Fruit fly (Drosophila melanogaster): ENCODE measurements around the gene CG14879.

DNA sequence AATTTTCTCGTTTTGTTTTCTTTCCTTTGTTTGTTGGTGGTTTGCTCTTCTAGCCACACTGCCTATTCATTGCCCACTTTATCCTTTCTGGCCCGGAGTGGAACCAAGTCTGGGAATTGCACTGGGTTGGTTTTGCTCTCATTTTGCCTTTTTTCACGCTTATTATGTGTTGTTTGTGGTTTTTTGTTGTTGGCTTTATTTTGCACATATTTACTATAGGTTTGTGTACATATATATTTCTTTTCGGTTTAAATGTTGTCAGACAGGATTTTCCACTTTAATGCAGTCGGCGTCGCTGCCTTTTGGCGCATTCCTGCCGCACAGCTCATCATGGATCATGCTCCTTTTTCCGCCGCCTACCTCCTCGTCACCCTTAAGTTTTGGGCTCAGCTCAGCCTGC is 14.7 kb downstream of the CG14879 start:
- TF ChIP-seq CG34367 (tag; optimal IDR thresholded peaks at IDR 0.05) (peak; percentile 15), CG4496 (GFP tag; IDR thresholded peaks at IDR 0.05) (no peak), rn (GFP tag; IDR thresholded peaks at IDR 0.05) (no peak), EcR (GFP tag; optimal IDR thresholded peaks at IDR 0.05) (peak; percentile 63), gl (tag; optimal IDR thresholded peaks at IDR 0.05) (peak; percentile 75), Ets98B (GFP tag; IDR thresholded peaks at IDR 0.05) (no peak), CG14655 (GFP tag; optimal IDR thresholded peaks at IDR 0.05) (no peak), CG8301 (tag; optimal IDR thresholded peaks at IDR 0.05) (no peak), Pif1B (GFP tag; optimal IDR thresholded peaks at IDR 0.05) (no peak)
